Fruit fly (Drosophila melanogaster) whole organism, embryonic: ENCODE data around the gene CG10337.

Experiments
- BEAF-32 ChIP-seq: fragments of 200-800 bp; sonication (Bioruptor generic); optimal IDR thresholded peaks from 3 replicates; lab custom pipeline; 2017; ENCODE audit warnings: missing biosample characterization, missing genetic modification characterization, mild to moderate bottlenecking, moderate library complexity, missing genetic modification reagents
- Bdp1 ChIP-seq: fragments of 200-800 bp; sonication (Bioruptor generic); optimal IDR thresholded peaks from 3 replicates; lab custom pipeline; 2016; ENCODE audit warnings: missing biosample characterization, missing genetic modification characterization
- CG10654 ChIP-seq: fragments of 200-800 bp; sonication (Bioruptor generic); optimal IDR thresholded peaks from 2 replicates; lab custom pipeline; 2016; ENCODE audit warnings: missing biosample characterization, missing genetic modification characterization
- CG11398 ChIP-seq: fragments of 200-800 bp; sonication (Bioruptor generic); optimal IDR thresholded peaks from 2 replicates; lab custom pipeline; 2016; ENCODE audit warnings: missing biosample characterization, missing genetic modification characterization
- CG11560 ChIP-seq: fragments of 200-800 bp; sonication (Bioruptor generic); IDR thresholded peaks from 3 replicates; pipeline ENCODE4 v1.3.6; 2022; ENCODE audit warnings: missing biosample characterization, missing genetic modification characterization
- CG12659 ChIP-seq: fragments of 200-800 bp; sonication (Bioruptor generic); optimal IDR thresholded peaks from 3 replicates; lab custom pipeline; 2017; ENCODE audit warnings: mild to moderate bottlenecking, missing biosample characterization, missing genetic modification reagents, missing genetic modification characterization
- CG12744 ChIP-seq: fragments of 200-800 bp; sonication (Bioruptor generic); optimal IDR thresholded peaks from 2 replicates; lab custom pipeline; 2016; ENCODE audit warnings: missing biosample characterization, missing genetic modification characterization
- CG15514 ChIP-seq: fragments of 200-800 bp; sonication (Bioruptor generic); optimal IDR thresholded peaks from 3 replicates; lab custom pipeline; 2017; ENCODE audit warnings: missing biosample characterization, missing genetic modification characterization, mild to moderate bottlenecking, moderate library complexity, missing genetic modification reagents
- CG15601 ChIP-seq: fragments of 200-800 bp; sonication (Bioruptor generic); optimal IDR thresholded peaks from 3 replicates; lab custom pipeline; 2019; ENCODE audit warnings: missing biosample characterization, mild to moderate bottlenecking, missing genetic modification characterization, moderate library complexity
- CG1602 ChIP-seq: fragments of 200-800 bp; sonication (Bioruptor generic); optimal IDR thresholded peaks from 3 replicates; lab custom pipeline; 2016; ENCODE audit warnings: missing biosample characterization, missing genetic modification characterization
- CG1603 ChIP-seq: fragments of 200-800 bp; sonication (Bioruptor generic); optimal IDR thresholded peaks from 2 replicates; lab custom pipeline; 2019; ENCODE audit warnings: missing biosample characterization, mild to moderate bottlenecking, missing genetic modification characterization, moderate library complexity
- CG18011 ChIP-seq: fragments of 200-800 bp; sonication (Bioruptor generic); optimal IDR thresholded peaks from 2 replicates; lab custom pipeline; 2017; ENCODE audit warnings: missing biosample characterization, missing genetic modification characterization, mild to moderate bottlenecking, moderate library complexity, missing genotype
- CG31224 ChIP-seq: fragments of 200-800 bp; sonication (Bioruptor generic); IDR thresholded peaks from 2 replicates; pipeline ENCODE4 v1.3.6; 2022; ENCODE audit warnings: missing biosample characterization, missing genetic modification characterization
- CG3163 ChIP-seq: fragments of 200-800 bp; sonication (Bioruptor generic); optimal IDR thresholded peaks from 3 replicates; lab custom pipeline; 2016; ENCODE audit warnings: missing biosample characterization, missing genetic modification characterization
- CG32772 ChIP-seq: fragments of 200-800 bp; sonication (Bioruptor generic); IDR thresholded peaks from 2 replicates; pipeline ENCODE4 v1.3.6; 2022; ENCODE audit warnings: missing biosample characterization, missing genetic modification characterization
- CG3838 ChIP-seq: fragments of 200-800 bp; sonication (Bioruptor generic); optimal IDR thresholded peaks from 3 replicates; lab custom pipeline; 2016; ENCODE audit warnings: missing biosample characterization, missing genetic modification characterization
- CG7786 ChIP-seq: fragments of 200-800 bp; sonication (Bioruptor generic); optimal IDR thresholded peaks from 2 replicates; lab custom pipeline; 2016; ENCODE audit warnings: missing biosample characterization, missing genetic modification characterization
- CG8765 ChIP-seq: fragments of 200-800 bp; sonication (Bioruptor generic); IDR thresholded peaks from 2 replicates; pipeline ENCODE4 v1.3.6; 2022; ENCODE audit warnings: missing biosample characterization, missing genetic modification characterization
- CG9876 ChIP-seq: fragments of 200-800 bp; sonication (Bioruptor generic); optimal IDR thresholded peaks from 2 replicates; lab custom pipeline; 2016; ENCODE audit warnings: missing biosample characterization, missing genetic modification characterization
- Chrac-16 ChIP-seq: fragments of 200-800 bp; sonication (Bioruptor generic); optimal IDR thresholded peaks from 3 replicates; lab custom pipeline; 2016; ENCODE audit warnings: missing biosample characterization, missing genetic modification characterization
- CoRest ChIP-seq: fragments of 200-800 bp; sonication (Bioruptor generic); optimal IDR thresholded peaks from 3 replicates; lab custom pipeline; 2018; ENCODE audit warnings: missing biosample characterization, mild to moderate bottlenecking, missing genetic modification characterization, moderate library complexity
- HLH4C ChIP-seq: fragments of 200-800 bp; sonication (Bioruptor generic); IDR thresholded peaks from 3 replicates; pipeline ENCODE4 v1.3.6; 2022; ENCODE audit warnings: missing biosample characterization, missing genetic modification characterization; ENCODE audit not compliant: partially characterized antibody
- Hr78 ChIP-seq, 2 experiments: fragments of 200-800 bp in 1 of 2; fragments of >200 bp in 1 of 2; sonication (Bioruptor generic) in 1 of 2; optimal IDR thresholded peaks; 2 replicates each; lab custom pipeline; 2017 to 2019; ENCODE audit warnings: missing biosample characterization in 2 of 2, missing genetic modification characterization in 2 of 2, mild to moderate bottlenecking in 1 of 2, moderate library complexity in 1 of 2
- MBD-R2 ChIP-seq: fragments of 200-800 bp; sonication (Bioruptor generic); IDR thresholded peaks from 2 replicates; pipeline ENCODE4 v1.3.6; 2022; ENCODE audit warnings: missing biosample characterization, missing genetic modification characterization
- Mes4 ChIP-seq: fragments of 200-800 bp; sonication (Bioruptor generic); optimal IDR thresholded peaks from 2 replicates; lab custom pipeline; 2016; ENCODE audit warnings: missing biosample characterization, missing genetic modification characterization
- Oaz ChIP-seq: fragments of 200-800 bp; sonication (Bioruptor generic); IDR thresholded peaks from 2 replicates; pipeline ENCODE4 v1.3.6; 2022; ENCODE audit warnings: missing biosample characterization, missing genetic modification characterization
- Ptx1 ChIP-seq: fragments of 200-800 bp; sonication (Bioruptor generic); IDR thresholded peaks from 2 replicates; pipeline ENCODE4 v1.3.6; 2022; ENCODE audit warnings: missing biosample characterization, missing genetic modification characterization
- Rx ChIP-seq: fragments of 200-800 bp; sonication (Bioruptor generic); IDR thresholded peaks from 2 replicates; pipeline ENCODE4 v1.3.6; 2022; ENCODE audit warnings: missing biosample characterization, missing genetic modification characterization
- bbx ChIP-seq: fragments of 200-800 bp; sonication (Bioruptor generic); IDR thresholded peaks from 2 replicates; pipeline ENCODE4 v1.3.6; 2022; ENCODE audit warnings: missing biosample characterization, missing genetic modification characterization; ENCODE audit not compliant: partially characterized antibody
- cg ChIP-seq: fragments of 200-800 bp; sonication (Bioruptor generic); optimal IDR thresholded peaks from 3 replicates; lab custom pipeline; 2019; ENCODE audit warnings: missing biosample characterization, mild to moderate bottlenecking, missing genetic modification characterization, moderate library complexity
- dan ChIP-seq: fragments of 200-800 bp; sonication (Bioruptor generic); IDR thresholded peaks from 2 replicates; pipeline ENCODE4 v1.3.6; 2022; ENCODE audit warnings: missing biosample characterization, missing genetic modification characterization
- dm ChIP-seq: fragments of 200-800 bp; sonication (Bioruptor generic); optimal IDR thresholded peaks from 3 replicates; lab custom pipeline; 2016; ENCODE audit warnings: missing biosample characterization, missing genetic modification characterization
- esg ChIP-seq: fragments of 200-800 bp; sonication (Bioruptor generic); conservative IDR thresholded peaks from 2 replicates; pipeline ENCODE4 v1.3.6; 2022; ENCODE audit warnings: missing biosample characterization, missing genetic modification characterization
- gcm2 ChIP-seq: fragments of 200-800 bp; sonication (Bioruptor generic); optimal IDR thresholded peaks from 2 replicates; lab custom pipeline; 2016; ENCODE audit warnings: missing biosample characterization, missing genetic modification characterization
- grau ChIP-seq: fragments of 200-800 bp; optimal IDR thresholded peaks from 3 replicates; lab custom pipeline; 2019; ENCODE audit warnings: missing biosample characterization, mild to moderate bottlenecking, missing genetic modification characterization, moderate library complexity
- grn ChIP-seq: fragments of 200-800 bp; sonication (Bioruptor generic); optimal IDR thresholded peaks from 3 replicates; lab custom pipeline; 2017; ENCODE audit warnings: missing biosample characterization, missing genetic modification characterization
- gsb-n ChIP-seq: fragments of 200-800 bp; sonication (Bioruptor generic); optimal IDR thresholded peaks from 3 replicates; lab custom pipeline; 2018; ENCODE audit warnings: missing biosample characterization, mild to moderate bottlenecking, missing genetic modification characterization
- hkb ChIP-seq, 2 experiments: fragments of 200-800 bp in 1 of 2; fragments of >200 bp in 1 of 2; sonication (Bioruptor generic) in 1 of 2; IDR thresholded peaks in 1 of 2; optimal IDR thresholded peaks in 1 of 2; 2 replicates each; pipeline versions ENCODE4 v1.3.6 to Lab custom; 2017 to 2022; ENCODE audit warnings: missing biosample characterization in 1 of 2, missing genetic modification characterization in 1 of 2
- klu ChIP-seq: fragments of 200-800 bp; sonication (Bioruptor generic); IDR thresholded peaks from 2 replicates; pipeline ENCODE4 v1.3.6; 2022; ENCODE audit warnings: missing biosample characterization, missing genetic modification characterization
- lmd ChIP-seq: fragments of 200-800 bp; sonication (Bioruptor generic); IDR thresholded peaks from 2 replicates; pipeline ENCODE4 v1.3.6; 2022; ENCODE audit warnings: missing biosample characterization, missing genetic modification characterization
- lola ChIP-seq, 3 experiments: fragments of >200 bp in 2 of 3; fragments of 200-800 bp in 1 of 3; sonication (Bioruptor generic) in 1 of 3; optimal IDR thresholded peaks; 2 replicates each; lab custom pipeline; 2017 to 2019; ENCODE audit warnings: missing biosample characterization in 3 of 3, missing genetic modification characterization in 3 of 3, mild to moderate bottlenecking in 1 of 3, moderate library complexity in 1 of 3
- luna ChIP-seq: fragments of 200-800 bp; sonication (Bioruptor generic); optimal IDR thresholded peaks from 2 replicates; lab custom pipeline; 2016; ENCODE audit warnings: missing biosample characterization, missing genetic modification characterization
- pum ChIP-seq: fragments of 200-800 bp; sonication (Bioruptor generic); optimal IDR thresholded peaks from 2 replicates; lab custom pipeline; 2016; ENCODE audit warnings: missing biosample characterization, missing genetic modification characterization
- repo ChIP-seq: fragments of 200-800 bp; sonication (Bioruptor generic); optimal IDR thresholded peaks from 2 replicates; lab custom pipeline; 2016; ENCODE audit warnings: missing biosample characterization, missing genetic modification characterization
- run ChIP-seq: fragments of 200-800 bp; sonication (Bioruptor generic); optimal IDR thresholded peaks from 3 replicates; lab custom pipeline; 2018; ENCODE audit warnings: missing biosample characterization, mild to moderate bottlenecking, missing genetic modification characterization
- slbo ChIP-seq: fragments of 200-800 bp; sonication (Bioruptor generic); IDR thresholded peaks from 2 replicates; pipeline ENCODE4 v1.3.6; 2022; ENCODE audit warnings: missing biosample characterization, missing genetic modification characterization
- tap ChIP-seq: fragments of 200-800 bp; optimal IDR thresholded peaks from 3 replicates; lab custom pipeline; 2019; ENCODE audit warnings: missing biosample characterization, mild to moderate bottlenecking, missing genetic modification characterization, moderate library complexity
- twi ChIP-seq: fragments of 200-800 bp; optimal IDR thresholded peaks from 2 replicates; lab custom pipeline; 2019; ENCODE audit warnings: missing biosample characterization, mild to moderate bottlenecking, missing genetic modification characterization, moderate library complexity

Gene CG10337

DNA sequence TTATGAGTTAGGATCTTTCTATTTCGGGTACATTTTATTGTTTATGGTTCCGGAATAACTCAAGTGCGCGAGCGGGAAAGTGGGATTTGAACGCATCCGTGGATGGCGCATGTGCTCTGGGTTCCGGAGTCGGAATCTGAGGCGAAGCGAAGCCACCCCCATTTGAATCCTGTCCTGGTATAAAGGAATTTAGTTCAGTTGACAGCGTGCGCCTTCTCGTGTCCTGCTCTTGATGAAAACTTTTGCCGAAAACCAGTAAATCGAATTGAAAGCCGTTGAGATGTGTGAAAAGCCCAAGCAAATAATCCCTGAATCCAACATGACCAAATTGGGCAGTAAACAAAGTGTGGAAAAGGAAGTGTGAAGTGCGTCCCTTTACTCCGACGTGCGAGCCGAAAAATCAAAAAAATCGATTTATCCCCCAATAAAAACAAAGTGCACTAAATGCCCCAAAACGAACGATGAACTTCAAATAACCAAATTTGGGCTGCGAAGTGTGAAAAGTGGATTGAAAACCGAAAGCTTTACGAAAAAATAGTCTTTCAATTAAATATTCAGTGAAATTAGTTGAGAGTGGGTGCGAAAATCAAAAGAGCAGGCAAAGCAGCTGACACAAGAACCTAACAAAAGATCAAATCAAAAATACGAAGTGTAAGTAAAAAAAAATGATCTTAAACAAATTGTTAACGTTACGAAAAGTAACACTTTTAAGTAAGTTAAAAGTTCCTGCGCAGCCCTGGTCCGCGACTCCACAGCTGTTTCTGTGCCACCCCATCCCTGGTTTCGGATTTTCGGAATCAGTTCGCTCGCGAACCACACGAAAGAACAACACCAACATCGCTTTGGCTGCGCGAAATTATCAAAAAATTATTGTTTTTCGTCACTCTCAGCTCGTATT, 39.9 kb upstream of the CG10337 start, which contains the start of gene Lar (continued):
- peak; percentile 100 for TF ChIP-seq CG15514 (GFP tag; lab: Kevin White, UChicago)
- TF ChIP-seq CG11398 (GFP tag; lab: Kevin White, UChicago): peak; percentile 24
- TF ChIP-seq run: no peak
- TF ChIP-seq Mes4 (GFP tag; lab: Kevin White, UChicago): peak; percentile 39
- TF ChIP-seq CoRest: peak; percentile 57
- no peak for TF ChIP-seq hkb (optimal IDR thresholded peaks at IDR 0.05; lab: Kevin White, UChicago)
- TF ChIP-seq hkb (GFP tag; IDR thresholded peaks at IDR 0.05; lab: Robert Waterston, UW): peak; percentile 42
- TF ChIP-seq dan (GFP tag; lab: Robert Waterston, UW): no peak
- peak; percentile 70 for TF ChIP-seq pum (GFP tag; lab: Kevin White, UChicago)
- no peak for TF ChIP-seq klu (GFP tag; lab: Robert Waterston, UW)
- TF ChIP-seq gsb-n (tag; lab: Kevin White, UChicago): no peak
- TF ChIP-seq CG9876 (GFP tag; lab: Kevin White, UChicago): peak; percentile 10
- peak; percentile 10 for TF ChIP-seq CG10654 (GFP tag; lab: Kevin White, UChicago)
- TF ChIP-seq gcm2 (GFP tag; lab: Kevin White, UChicago): peak; percentile 47
- TF ChIP-seq Bdp1: peak; percentile 42
- no peak for TF ChIP-seq twi
- no peak for TF ChIP-seq CG12744 (GFP tag; lab: Kevin White, UChicago)
- TF ChIP-seq CG1603 (tag; lab: Kevin White, UChicago): peak; percentile 60
- TF ChIP-seq luna (GFP tag; lab: Kevin White, UChicago): peak; percentile 25
- peak; percentile 78 for TF ChIP-seq slbo
- TF ChIP-seq CG18011 (GFP tag; lab: Kevin White, UChicago): peak; percentile 61
- TF ChIP-seq lmd (GFP tag; lab: Robert Waterston, UW): peak; percentile 50; the same call in 1 of the 2 replicates
- peak; percentile 11 for TF ChIP-seq repo (GFP tag; lab: Kevin White, UChicago)
- peak; percentile 66 for TF ChIP-seq grau (tag; lab: Kevin White, UChicago)
- peak; percentile 42 for TF ChIP-seq dm (GFP tag; lab: Kevin White, UChicago)
- no peak; the same call in 2 of the 3 replicates for TF ChIP-seq HLH4C (GFP tag; lab: Robert Waterston, UW)
- TF ChIP-seq CG8765: no peak
- peak; percentile 35 for TF ChIP-seq Chrac-16 (GFP tag; lab: Kevin White, UChicago)
- TF ChIP-seq CG7786 (GFP tag; lab: Kevin White, UChicago): peak; percentile 32
- peak in 1 of 3 experiments; percentile 35 for TF ChIP-seq lola (GFP tag; optimal IDR thresholded peaks at IDR 0.05; lab: Kevin White, UChicago)
- peak; percentile 46 for TF ChIP-seq CG3163 (GFP tag; lab: Kevin White, UChicago)
- TF ChIP-seq Rx (GFP tag; lab: Robert Waterston, UW): no peak
- peak; percentile 46 for TF ChIP-seq CG1602 (GFP tag; lab: Kevin White, UChicago)
- no peak for TF ChIP-seq Hr78 (GFP tag; optimal IDR thresholded peaks at IDR 0.05; lab: Kevin White, UChicago)
- no peak for TF ChIP-seq bbx (GFP tag; lab: Robert Waterston, UW)
- 0 out of 2 replicates have a peak, but pooled peaks have one; percentile 9 for TF ChIP-seq esg (GFP tag; lab: Robert Waterston, UW)
- TF ChIP-seq CG11560 (tag; lab: Robert Waterston, UW): 0 out of 3 replicates have a peak, but pooled peaks have one; percentile 18
- TF ChIP-seq BEAF-32 (GFP tag; lab: Kevin White, UChicago): peak; percentile 47
- no peak for TF ChIP-seq cg (GFP tag; lab: Kevin White, UChicago)
- no peak for TF ChIP-seq tap
- peak; percentile 84 for TF ChIP-seq CG12659 (GFP tag; lab: Kevin White, UChicago)
- TF ChIP-seq grn: no peak
- peak; percentile 42 for TF ChIP-seq CG15601
- peak; percentile 91 for TF ChIP-seq MBD-R2 (GFP tag; lab: Robert Waterston, UW)
- TF ChIP-seq CG31224: no peak
- TF ChIP-seq CG32772 (GFP tag; lab: Robert Waterston, UW): peak; percentile 44; the same call in 1 of the 2 replicates
- TF ChIP-seq Oaz (GFP tag; lab: Robert Waterston, UW): no peak; the same call in 1 of the 2 replicates
- peak; percentile 38; the same call in 1 of the 2 replicates for TF ChIP-seq Ptx1 (GFP tag; lab: Robert Waterston, UW)
- no peak for TF ChIP-seq CG3838
